Worm (Caenorhabditis elegans) whole organism, mixed stage, embryonic: ENCODE results near the gene F58F9.1.

ENCODE experiments used
- M03D4.4 ChIP-seq: sonication (generic microtip); optimal IDR thresholded peaks from 2 replicates; lab custom pipeline; 2017; ENCODE audit warnings: mild to moderate bottlenecking, missing genetic modification characterization, missing compliant biosample characterization
- bed-3 ChIP-seq: fragments of 200-800 bp; sonication (Bioruptor generic); optimal IDR thresholded peaks from 3 replicates; lab custom pipeline; 2018; ENCODE audit warnings: mild to moderate bottlenecking, missing genetic modification characterization, moderate library complexity, missing compliant biosample characterization
- blmp-1 ChIP-seq: fragments of 150-350 bp; optimal IDR thresholded peaks from 2 replicates; lab custom pipeline; 2014; ENCODE audit warnings: missing biosample characterization, missing genetic modification characterization
- ceh-43 ChIP-seq: fragments of 200-800 bp; sonication (Bioruptor generic); optimal IDR thresholded peaks from 2 replicates; lab custom pipeline; 2018; ENCODE audit warnings: mild to moderate bottlenecking, missing genetic modification characterization, moderate library complexity, missing compliant biosample characterization
- ceh-83 ChIP-seq: fragments of 200-800 bp; sonication (Bioruptor generic); optimal IDR thresholded peaks from 2 replicates; lab custom pipeline; 2018; ENCODE audit warnings: mild to moderate bottlenecking, missing genetic modification characterization, missing compliant biosample characterization
- ces-1 ChIP-seq: fragments of 150-350 bp; optimal IDR thresholded peaks from 2 replicates; lab custom pipeline; 2014; ENCODE audit warnings: missing biosample characterization, missing genetic modification reagents, missing genetic modification characterization
- cnd-1 ChIP-seq: fragments of 200-800 bp; sonication (Bioruptor generic); optimal IDR thresholded peaks from 2 replicates; lab custom pipeline; 2018; ENCODE audit warnings: mild to moderate bottlenecking, missing genetic modification characterization, missing compliant biosample characterization
- drap-1 ChIP-seq: fragments of 200-800 bp; sonication (Bioruptor generic); optimal IDR thresholded peaks from 3 replicates; lab custom pipeline; 2018; ENCODE audit warnings: mild to moderate bottlenecking, missing genetic modification characterization, missing compliant biosample characterization
- elt-1 ChIP-seq: sonication (generic microtip); optimal IDR thresholded peaks from 2 replicates; lab custom pipeline; 2017; ENCODE audit warnings: missing genetic modification characterization, mild to moderate bottlenecking, missing compliant biosample characterization, antibody characterized with exemption, moderate library complexity, borderline replicate concordance; ENCODE audit not compliant: insufficient read depth
- flh-1 ChIP-seq: fragments of 200-800 bp; sonication (Bioruptor generic); optimal IDR thresholded peaks from 2 replicates; lab custom pipeline; 2018; ENCODE audit warnings: mild to moderate bottlenecking, missing genetic modification characterization, moderate library complexity, missing compliant biosample characterization
- ham-2 ChIP-seq: fragments of 200-800 bp; sonication (Bioruptor generic); optimal IDR thresholded peaks from 2 replicates; lab custom pipeline; 2018; ENCODE audit warnings: mild to moderate bottlenecking, missing genetic modification characterization, missing compliant biosample characterization
- lin-32 ChIP-seq: fragments of 200-800 bp; sonication (Bioruptor generic); optimal IDR thresholded peaks from 2 replicates; lab custom pipeline; 2018; ENCODE audit warnings: mild to moderate bottlenecking, missing genetic modification characterization, missing compliant biosample characterization
- lsy-2 ChIP-seq: fragments of 150-350 bp; optimal IDR thresholded peaks from 2 replicates; lab custom pipeline; 2014; ENCODE audit warnings: missing biosample characterization, missing genetic modification characterization
- mab-5 ChIP-seq: fragments of 150-350 bp; optimal IDR thresholded peaks from 2 replicates; lab custom pipeline; 2014; ENCODE audit warnings: missing biosample characterization, missing genetic modification characterization
- mep-1 ChIP-seq: fragments of 150-350 bp; optimal IDR thresholded peaks from 2 replicates; lab custom pipeline; 2017; ENCODE audit warnings: missing biosample characterization, missing genetic modification reagents, missing genetic modification characterization, inconsistent platforms
- nhr-12 ChIP-seq: fragments of 150-350 bp; optimal IDR thresholded peaks from 2 replicates; lab custom pipeline; 2014; ENCODE audit warnings: missing biosample characterization, missing genetic modification characterization
- nhr-2 ChIP-seq: fragments of 150-350 bp; optimal IDR thresholded peaks from 2 replicates; lab custom pipeline; 2014; ENCODE audit warnings: missing biosample characterization, missing genetic modification characterization
- nhr-237 ChIP-seq: fragments of 150-350 bp; optimal IDR thresholded peaks from 2 replicates; lab custom pipeline; 2014; ENCODE audit warnings: missing biosample characterization, missing genetic modification characterization
- nhr-28 ChIP-seq: fragments of 150-350 bp; optimal IDR thresholded peaks from 2 replicates; lab custom pipeline; 2014; ENCODE audit warnings: missing biosample characterization, missing genetic modification characterization
- nhr-76 ChIP-seq: sonication (generic microtip); optimal IDR thresholded peaks from 2 replicates; lab custom pipeline; 2017; ENCODE audit warnings: missing biosample characterization, missing genetic modification characterization
- pha-4 ChIP-seq: fragments of 150-350 bp; optimal IDR thresholded peaks from 2 replicates; lab custom pipeline; 2018; ENCODE audit warnings: missing biosample characterization, missing genetic modification reagents, missing genetic modification characterization
- sem-2 ChIP-seq: fragments of 200-800 bp; sonication (Bioruptor generic); optimal IDR thresholded peaks from 2 replicates; lab custom pipeline; 2018; ENCODE audit warnings: mild to moderate bottlenecking, missing genetic modification characterization, missing compliant biosample characterization
- snpc-4 ChIP-seq: fragments of 150-350 bp; optimal IDR thresholded peaks from 2 replicates; lab custom pipeline; 2014; ENCODE audit warnings: missing biosample characterization, missing genetic modification characterization
- sptf-1 ChIP-seq: sonication (generic microtip); optimal IDR thresholded peaks from 2 replicates; lab custom pipeline; 2017; ENCODE audit warnings: mild to moderate bottlenecking, missing genetic modification characterization, moderate library complexity, missing compliant biosample characterization
- tbx-8 ChIP-seq: fragments of 200-800 bp; sonication (Bioruptor generic); optimal IDR thresholded peaks from 2 replicates; lab custom pipeline; 2018; ENCODE audit warnings: mild to moderate bottlenecking, missing genetic modification characterization, moderate library complexity, missing compliant biosample characterization
- unc-39 ChIP-seq: fragments of 150-350 bp; optimal IDR thresholded peaks from 2 replicates; lab custom pipeline; 2014; ENCODE audit warnings: missing biosample characterization, missing genetic modification characterization
- zip-8 ChIP-seq: fragments of 150-350 bp; optimal IDR thresholded peaks from 2 replicates; lab custom pipeline; 2014; ENCODE audit warnings: missing biosample characterization, missing genetic modification characterization

The F58F9.1 gene

DNA sequence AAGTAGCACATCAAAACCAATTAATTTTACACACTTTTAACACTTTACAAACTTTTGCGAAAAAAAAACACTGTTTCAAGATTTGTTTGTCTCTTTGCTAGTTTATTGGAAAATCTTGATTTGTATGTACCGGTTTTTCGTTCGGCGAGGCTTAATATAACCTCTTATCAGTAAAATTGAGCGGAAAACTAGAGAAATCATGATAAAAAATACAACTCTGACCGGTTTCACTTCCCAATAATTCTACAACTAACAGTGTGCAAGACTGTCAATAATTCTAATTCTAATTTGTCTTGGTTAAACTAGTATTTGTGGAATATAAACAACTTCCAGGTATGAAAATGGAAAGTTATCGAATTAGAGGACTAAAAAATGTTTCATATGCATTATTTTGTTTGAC lies 27.8 kb upstream of the F58F9.1 start, which contains the start of gene C49A9.3:
TSS of gene C49A9.3 (plus strand) at position 212 of the 400 bp plus-strand sequence.
- no peak for TF ChIP-seq elt-1 (tag; lab: Kevin White, UChicago)

ce11 chrIV:6225143-6225542 lies 24.5 kb upstream of the F58F9.1 start, which contains the start of gene C49A9.2:
C49A9.2 (plus strand) TSS chrIV:6225443.
- TF ChIP-seq nhr-237 (tag; lab: Kevin White, UChicago): no peak
- no peak for TF ChIP-seq ceh-43 (GFP tag; lab: Kevin White, UChicago)
- TF ChIP-seq nhr-76 (tag; lab: Kevin White, UChicago): no peak
- no peak for TF ChIP-seq blmp-1 (tag; lab: Kevin White, UChicago)
- TF ChIP-seq nhr-28 (tag; lab: Kevin White, UChicago): no peak
- no peak for TF ChIP-seq pha-4 (tag; lab: Kevin White, UChicago)
- TF ChIP-seq cnd-1 (tag; lab: Kevin White, UChicago): no peak
- no peak for TF ChIP-seq flh-1
- no peak for TF ChIP-seq nhr-2
- TF ChIP-seq unc-39 (tag; lab: Kevin White, UChicago): no peak
- no peak for TF ChIP-seq M03D4.4 (tag; lab: Kevin White, UChicago)
- no peak for TF ChIP-seq ceh-83 (GFP tag; lab: Kevin White, UChicago)
- TF ChIP-seq bed-3 (GFP tag; lab: Kevin White, UChicago): no peak
- TF ChIP-seq ham-2 (GFP tag; lab: Kevin White, UChicago): no peak

ce11 chrIV:6227974-6228373 lies 21.7 kb upstream of the F58F9.1 start, which contains the start of gene C49A9.1:
C49A9.1 (plus strand) TSS chrIV:6228190.
- TF ChIP-seq pha-4 (tag; lab: Kevin White, UChicago): no peak
- TF ChIP-seq M03D4.4 (tag; lab: Kevin White, UChicago): no peak
- TF ChIP-seq, all 35 proteins: peak for 0

- TF ChIP-seq bed-3 (GFP tag; lab: Kevin White, UChicago) (no peak), drap-1 (GFP tag; lab: Kevin White, UChicago) (no peak), cnd-1 (tag; lab: Kevin White, UChicago) (no peak), nhr-12 (tag; lab: Kevin White, UChicago) (no peak), sptf-1 (tag; lab: Kevin White, UChicago) (no peak), M03D4.4 (tag; lab: Kevin White, UChicago) (no peak), lsy-2 (tag; lab: Kevin White, UChicago) (no peak), mab-5 (no peak), nhr-28 (tag; lab: Kevin White, UChicago) (no peak), mep-1 (no peak), flh-1 (no peak), sem-2 (GFP tag; lab: Kevin White, UChicago) (no peak), zip-8 (tag; lab: Kevin White, UChicago) (no peak), nhr-76 (tag; lab: Kevin White, UChicago) (no peak), unc-39 (tag; lab: Kevin White, UChicago) (no peak), tbx-8 (GFP tag; lab: Kevin White, UChicago) (no peak), snpc-4 (tag; lab: Kevin White, UChicago) (no peak), nhr-237 (tag; lab: Kevin White, UChicago) (no peak), ces-1 (GFP tag; lab: Kevin White, UChicago) (no peak)
Measured at ce11 chrIV:6230560-6231073, 19.0 kb upstream of the F58F9.1 start, which contains the start of gene F58F9.4. F58F9.4 (plus strand) TSS chrIV:6231023.

DNA sequence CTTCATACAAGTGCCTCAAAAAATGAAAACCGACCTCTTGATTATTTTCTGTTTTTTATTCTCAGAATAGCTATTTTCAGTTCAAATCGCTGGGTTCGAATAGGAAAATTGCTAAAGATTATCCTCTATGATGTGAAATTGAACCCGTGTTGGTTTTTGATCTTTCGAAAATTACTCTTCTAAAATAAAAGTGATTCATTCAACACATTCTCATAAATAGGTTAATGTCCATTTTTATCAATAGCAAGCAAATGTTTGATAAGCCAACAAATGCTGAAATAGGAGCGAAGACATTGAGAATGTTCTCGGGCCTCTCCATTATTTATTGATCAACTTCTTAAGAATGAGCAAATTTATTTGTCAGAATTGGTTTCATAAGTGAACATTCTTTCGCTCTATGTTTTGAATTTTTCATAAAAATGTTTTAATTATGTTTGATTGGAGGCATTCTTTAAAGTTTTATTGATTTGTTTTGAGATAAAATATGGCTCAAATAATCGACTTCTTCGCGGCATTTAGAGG lies 16.8 kb upstream of the F58F9.1 start, which contains the start of gene F58F9.3:
TSS of gene F58F9.3 (plus strand) at position 472 of the 522 bp plus-strand sequence.
- TF ChIP-seq cnd-1 (tag; lab: Kevin White, UChicago) (no peak), unc-39 (tag; lab: Kevin White, UChicago) (no peak), lin-32 (GFP tag; lab: Kevin White, UChicago) (no peak), M03D4.4 (tag; lab: Kevin White, UChicago) (no peak)
